Worm (Caenorhabditis elegans) whole organism, young adult: Measurements from ENCODE around the gene aptf-2.

ENCODE experiments used
- F52B5.7 ChIP-seq: sonication (generic microtip); optimal IDR thresholded peaks from 2 replicates; lab custom pipeline; 2016; ENCODE audit warnings: mild to moderate bottlenecking, missing genetic modification characterization, missing compliant biosample characterization
- Y53F4B.3 ChIP-seq: fragments of 200-800 bp; sonication (Bioruptor generic); IDR thresholded peaks from 2 replicates; pipeline ENCODE4 v1.3.6; 2022; ENCODE audit warnings: missing genetic modification reagents, missing genetic modification characterization, missing compliant biosample characterization
- madf-3 ChIP-seq: fragments of 200-800 bp; sonication (Bioruptor generic); IDR thresholded peaks from 2 replicates; pipeline ENCODE4 v1.3.6; 2022; ENCODE audit warnings: missing genetic modification reagents, missing genetic modification characterization, missing compliant biosample characterization
- ztf-6 ChIP-seq: fragments of 200-800 bp; sonication (Bioruptor generic); IDR thresholded peaks from 2 replicates; pipeline ENCODE4 v1.3.6; 2022; ENCODE audit warnings: missing genetic modification reagents, missing genetic modification characterization, missing compliant biosample characterization

DNA sequence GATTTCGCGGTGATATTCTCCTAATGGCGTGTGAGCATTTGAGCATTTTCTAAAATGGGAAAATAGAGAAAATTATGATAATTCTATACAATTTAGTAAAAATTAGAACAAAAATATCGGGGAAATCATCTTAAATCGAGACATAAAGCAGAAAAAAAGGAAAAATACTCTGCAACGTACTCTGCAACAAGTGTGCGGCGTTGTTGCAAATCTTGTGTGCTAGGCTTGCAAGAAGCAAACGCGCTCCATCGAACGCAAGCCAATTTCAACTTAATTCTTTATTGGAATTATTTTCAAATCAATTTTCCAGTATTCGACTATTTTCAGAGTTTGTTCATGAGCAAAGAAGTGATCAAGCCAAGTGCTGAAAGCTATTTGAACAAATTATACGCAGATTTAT is 29.8 kb downstream of the aptf-2 start, which contains the start of the genes Y62E10A.20, Y62E10A.23 and mdt-9:
- TF ChIP-seq ztf-6 (GFP tag; lab: Robert Waterston, UW) (no peak), madf-3 (GFP tag; lab: Robert Waterston, UW) (0 out of 2 replicates have a peak, but pooled peaks have one; percentile 43), Y53F4B.3 (GFP tag; lab: Robert Waterston, UW) (no peak), F52B5.7 (tag; lab: Kevin White, UChicago) (no peak)
